Fruit fly (Drosophila melanogaster): Measurements from ENCODE around the gene CG46281.

CG46281 gene

dm6 chr3R:12982167-12982981 lies 47.7 kb downstream of the CG46281 start (continued):
- TF ChIP-seq Fer2 (tag; optimal IDR thresholded peaks at IDR 0.05), result peak; percentile 5
- peak; percentile 38 for TF ChIP-seq slou (GFP tag; optimal IDR thresholded peaks at IDR 0.05)
- 0 out of 2 replicates have a peak, but pooled peaks have one; percentile 25 for TF ChIP-seq bbx (GFP tag; IDR thresholded peaks at IDR 0.05; ENCODE audit: partially characterized antibody)
- TF ChIP-seq kni (GFP tag; optimal IDR thresholded peaks at IDR 0.05), result peak; percentile 29
- TF ChIP-seq Ets97D (GFP tag; optimal IDR thresholded peaks at IDR 0.05), result no peak
- TF ChIP-seq Blimp-1 (GFP tag; optimal IDR thresholded peaks at IDR 0.05), result peak; percentile 38
- TF ChIP-seq pho (GFP tag; optimal IDR thresholded peaks at IDR 0.05), result no peak
- TF ChIP-seq vvl (GFP tag; IDR thresholded peaks at IDR 0.05), result peak; percentile 37
- peak; percentile 67 for TF ChIP-seq Abd-B (GFP tag; optimal IDR thresholded peaks at IDR 0.05)
- TF ChIP-seq gcm2 (GFP tag; optimal IDR thresholded peaks at IDR 0.05), result peak; percentile 72
- no peak for TF ChIP-seq pros (GFP tag; optimal IDR thresholded peaks at IDR 0.05)
- TF ChIP-seq p53 (GFP tag; optimal IDR thresholded peaks at IDR 0.05), result no peak
- peak; percentile 64 for TF ChIP-seq Ptx1 (GFP tag; IDR thresholded peaks at IDR 0.05)
- peak; percentile 20 for TF ChIP-seq CG7928 (GFP tag; optimal IDR thresholded peaks at IDR 0.05)
- TF ChIP-seq CG11504 (tag; optimal IDR thresholded peaks at IDR 0.05), result peak; percentile 78
- peak; percentile 48; the same call in 1 of the 3 replicates for TF ChIP-seq CG14050 (GFP tag; IDR thresholded peaks at IDR 0.05)
- peak; percentile 78 for TF ChIP-seq caup (GFP tag; optimal IDR thresholded peaks at IDR 0.05; ENCODE audit: severe bottlenecking)
- no peak for TF ChIP-seq fru (optimal IDR thresholded peaks at IDR 0.05)
- TF ChIP-seq CG2120 (GFP tag; optimal IDR thresholded peaks at IDR 0.05), result peak; percentile 83
- peak; percentile 56 for TF ChIP-seq CG12219 (GFP tag; optimal IDR thresholded peaks at IDR 0.05)
- peak; percentile 47 for TF ChIP-seq CG15011 (GFP tag; optimal IDR thresholded peaks at IDR 0.05)
- no peak for TF ChIP-seq toy (GFP tag; IDR thresholded peaks at IDR 0.05)
- TF ChIP-seq CG5953 (GFP tag; IDR thresholded peaks at IDR 0.05), result no peak
- TF ChIP-seq chn (GFP tag; optimal IDR thresholded peaks at IDR 0.05), result peak; percentile 62
- peak; percentile 72 for TF ChIP-seq CG9437 (GFP tag; optimal IDR thresholded peaks at IDR 0.05)
- TF ChIP-seq Myb (GFP tag; optimal IDR thresholded peaks at IDR 0.05), result no peak
- TF ChIP-seq bcd (GFP tag; optimal IDR thresholded peaks at IDR 0.05), result peak; percentile 79
- TF ChIP-seq CG30020 (tag; optimal IDR thresholded peaks at IDR 0.05), result peak; percentile 24
- TF ChIP-seq h (optimal IDR thresholded peaks at IDR 0.05), result no peak
- no peak for TF ChIP-seq CG7786 (GFP tag; optimal IDR thresholded peaks at IDR 0.05)
- peak; percentile 34 for TF ChIP-seq nmo (GFP tag; optimal IDR thresholded peaks at IDR 0.05)
- TF ChIP-seq CG6791 (GFP tag; IDR thresholded peaks at IDR 0.05; ENCODE audit: partially characterized antibody), result no peak
- TF ChIP-seq exex (tag; optimal IDR thresholded peaks at IDR 0.05), result no peak
- TF ChIP-seq dysf (GFP tag; IDR thresholded peaks at IDR 0.05), result peak; percentile 83
- no peak for TF ChIP-seq Antp (GFP tag; optimal IDR thresholded peaks at IDR 0.05)
- TF ChIP-seq so (GFP tag; IDR thresholded peaks at IDR 0.05), result peak; percentile 86
- TF ChIP-seq Doc2 (GFP tag; IDR thresholded peaks at IDR 0.05), result no peak
- peak; percentile 37 for TF ChIP-seq schlank (tag; optimal IDR thresholded peaks at IDR 0.05)
- TF ChIP-seq CG10267 (tag; optimal IDR thresholded peaks at IDR 0.05), result peak; percentile 49
- TF ChIP-seq sisA (GFP tag; IDR thresholded peaks at IDR 0.05), result peak; percentile 48
- TF ChIP-seq CG18619 (GFP tag; optimal IDR thresholded peaks at IDR 0.05), result peak; percentile 76
- TF ChIP-seq CG17186 (GFP tag; optimal IDR thresholded peaks at IDR 0.05), result no peak
- TF ChIP-seq Scr (GFP tag; IDR thresholded peaks at IDR 0.05; ENCODE audit: partially characterized antibody), result peak; percentile 17; the same call in 1 of the 2 replicates
- no peak for TF ChIP-seq hth (optimal IDR thresholded peaks at IDR 0.05)
- TF ChIP-seq Jarid2 (GFP tag; optimal IDR thresholded peaks at IDR 0.05), result no peak
- no peak for TF ChIP-seq CG11398 (GFP tag; optimal IDR thresholded peaks at IDR 0.05)
- TF ChIP-seq Trl (optimal IDR thresholded peaks at IDR 0.05), result no peak
- TF ChIP-seq Trl (GFP tag; optimal IDR thresholded peaks at IDR 0.05), result no peak
- peak; percentile 38 for TF ChIP-seq CG13624 (GFP tag; optimal IDR thresholded peaks at IDR 0.05)
- TF ChIP-seq cas (GFP tag; IDR thresholded peaks at IDR 0.05), result 0 out of 2 replicates have a peak, but pooled peaks have one; percentile 10

All from whole organism, embryonic.